Worm (Caenorhabditis elegans): Measurements from ENCODE around the gene ccdc-55.

DNA sequence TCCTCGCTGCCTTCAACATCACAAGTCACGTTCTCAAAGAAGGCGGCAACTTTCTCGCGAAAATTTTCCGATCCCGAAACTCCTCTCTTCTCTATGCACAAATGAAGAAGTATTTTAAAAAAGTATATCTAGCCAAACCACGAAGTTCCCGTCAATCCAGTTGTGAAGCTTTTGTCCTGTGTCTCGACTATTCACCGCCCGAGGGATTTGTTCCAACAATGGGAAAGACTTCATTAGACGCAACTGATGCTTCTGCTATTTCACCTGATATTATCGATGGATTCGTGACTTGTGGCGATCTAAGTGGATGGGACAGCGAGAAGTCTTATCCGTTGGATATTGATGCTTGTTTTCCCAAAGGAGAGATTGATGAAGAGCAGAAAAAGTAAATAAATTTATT is 36.4 kb upstream of the ccdc-55 start:
- TF ChIP-seq ref-1 (GFP tag; conservative IDR thresholded peaks at IDR 0.05) (no peak), flt-1 (GFP tag; IDR thresholded peaks at IDR 0.05) (no peak), T22C8.4 (GFP tag; IDR thresholded peaks at IDR 0.05) (no peak), cog-1 (tag; optimal IDR thresholded peaks at IDR 0.05) (no peak), med-1 (GFP tag; optimal IDR thresholded peaks at IDR 0.05; ENCODE audit: insufficient read depth) (no peak), klf-2 (GFP tag; conservative IDR thresholded peaks at IDR 0.05) (no peak), ztf-23 (GFP tag; IDR thresholded peaks at IDR 0.05) (no peak), tab-1 (GFP tag; IDR thresholded peaks at IDR 0.05) (no peak), ztf-29 (GFP tag; IDR thresholded peaks at IDR 0.05) (no peak)

Measured in whole organism, midembryonic.